Fruit fly (Drosophila melanogaster): ENCODE data around the gene gzl.

The gzl gene

dm6 chr3R:6382733-6383465, at the start of gene gzl (continued):
- no peak for TF ChIP-seq hkb (optimal IDR thresholded peaks at IDR 0.05)
- TF ChIP-seq hkb (GFP tag; IDR thresholded peaks at IDR 0.05): no peak
- TF ChIP-seq fd64A (GFP tag; optimal IDR thresholded peaks at IDR 0.05): no peak
- TF ChIP-seq CG2120 (GFP tag; optimal IDR thresholded peaks at IDR 0.05): peak; percentile 34
- TF ChIP-seq CG5953 (GFP tag; IDR thresholded peaks at IDR 0.05): no peak
- peak; percentile 19; the same call in 1 of the 2 replicates for TF ChIP-seq Xrp1 (GFP tag; IDR thresholded peaks at IDR 0.05)
- TF ChIP-seq CG14965 (GFP tag; optimal IDR thresholded peaks at IDR 0.05; ENCODE audit: borderline replicate concordance): no peak
- TF ChIP-seq exex (tag; optimal IDR thresholded peaks at IDR 0.05): peak; percentile 43
- TF ChIP-seq wor (GFP tag; IDR thresholded peaks at IDR 0.05): no peak
- no peak for TF ChIP-seq crol (GFP tag; IDR thresholded peaks at IDR 0.05)
- TF ChIP-seq cwo (GFP tag; optimal IDR thresholded peaks at IDR 0.05): peak; percentile 35
- TF ChIP-seq bbx (GFP tag; IDR thresholded peaks at IDR 0.05; ENCODE audit: partially characterized antibody): peak; percentile 99
- peak; percentile 96 for TF ChIP-seq inv (GFP tag; IDR thresholded peaks at IDR 0.05; ENCODE audit: partially characterized antibody)
- TF ChIP-seq CG7963 (GFP tag; IDR thresholded peaks at IDR 0.05; ENCODE audit: partially characterized antibody): peak; percentile 96
- peak; percentile 15 for TF ChIP-seq CG2712 (tag; optimal IDR thresholded peaks at IDR 0.05)
- TF ChIP-seq Opbp (GFP tag; IDR thresholded peaks at IDR 0.05; ENCODE audit: partially characterized antibody): peak; percentile 98
- TF ChIP-seq sr (GFP tag; IDR thresholded peaks at IDR 0.05): no peak
- no peak for TF ChIP-seq Dek (tag; optimal IDR thresholded peaks at IDR 0.05)
- no peak for TF ChIP-seq chn (GFP tag; optimal IDR thresholded peaks at IDR 0.05)
- 0 out of 3 replicates have a peak, but pooled peaks have one; percentile 8 for TF ChIP-seq Dbx (GFP tag; IDR thresholded peaks at IDR 0.05)
- TF ChIP-seq zen2 (GFP tag; IDR thresholded peaks at IDR 0.05; ENCODE audit: partially characterized antibody): peak; percentile 97
- TF ChIP-seq ind (GFP tag; optimal IDR thresholded peaks at IDR 0.05): no peak
- TF ChIP-seq CG12071 (GFP tag; optimal IDR thresholded peaks at IDR 0.05): no peak
- peak; percentile 95 for TF ChIP-seq BEAF-32 (GFP tag; optimal IDR thresholded peaks at IDR 0.05)
- no peak for TF ChIP-seq Trl (optimal IDR thresholded peaks at IDR 0.05)
- TF ChIP-seq Trl (GFP tag; optimal IDR thresholded peaks at IDR 0.05): no peak
- peak; percentile 69 for TF ChIP-seq CG4617 (GFP tag; optimal IDR thresholded peaks at IDR 0.05; ENCODE audit: borderline replicate concordance)
- peak; percentile 97 for TF ChIP-seq Scr (GFP tag; IDR thresholded peaks at IDR 0.05; ENCODE audit: partially characterized antibody)
- peak; percentile 97 for TF ChIP-seq chinmo (GFP tag; IDR thresholded peaks at IDR 0.05; ENCODE audit: partially characterized antibody)
- no peak for TF ChIP-seq CG2889 (GFP tag; IDR thresholded peaks at IDR 0.05)
- peak; percentile 58 for TF ChIP-seq B-H2 (GFP tag; optimal IDR thresholded peaks at IDR 0.05)
- peak; percentile 29; the same call in 1 of the 2 replicates for TF ChIP-seq sob (GFP tag; IDR thresholded peaks at IDR 0.05)
- peak; percentile 96 for TF ChIP-seq knrl (GFP tag; IDR thresholded peaks at IDR 0.05; ENCODE audit: partially characterized antibody)
- no peak for TF ChIP-seq CG18599 (GFP tag; optimal IDR thresholded peaks at IDR 0.05)
- TF ChIP-seq wek (GFP tag; optimal IDR thresholded peaks at IDR 0.05): no peak
- TF ChIP-seq phol (tag; optimal IDR thresholded peaks at IDR 0.05): peak; percentile 20
- TF ChIP-seq CG4360 (GFP tag; IDR thresholded peaks at IDR 0.05): peak; percentile 42; the same call in 1 of the 2 replicates
- peak; percentile 27 for TF ChIP-seq CoRest (tag; optimal IDR thresholded peaks at IDR 0.05)
- peak; percentile 93 for TF ChIP-seq cg (GFP tag; optimal IDR thresholded peaks at IDR 0.05)
- no peak for TF ChIP-seq CG16779 (GFP tag; IDR thresholded peaks at IDR 0.05)
- peak; percentile 96 for TF ChIP-seq CG34224 (GFP tag; IDR thresholded peaks at IDR 0.05; ENCODE audit: partially characterized antibody)
- no peak for TF ChIP-seq pros (GFP tag; optimal IDR thresholded peaks at IDR 0.05)
- no peak for TF ChIP-seq C15 (GFP tag; IDR thresholded peaks at IDR 0.05)
- TF ChIP-seq Mad (GFP tag; optimal IDR thresholded peaks at IDR 0.05): no peak
- peak; percentile 17 for TF ChIP-seq CG13296 (GFP tag; optimal IDR thresholded peaks at IDR 0.05)
- peak; percentile 38 for TF ChIP-seq Deaf1 (tag; optimal IDR thresholded peaks at IDR 0.05)
- TF ChIP-seq trem (tag; optimal IDR thresholded peaks at IDR 0.05): peak; percentile 61
- peak; percentile 97 for TF ChIP-seq Dref (GFP tag; IDR thresholded peaks at IDR 0.05)
- TF ChIP-seq ac (GFP tag; optimal IDR thresholded peaks at IDR 0.05): no peak
